Fruit fly (Drosophila melanogaster) whole organism, prepupa: ENCODE data around the gene Rh5.
"Not testable (repeated sequence)": the region's sequence is repeated elsewhere in the genome, so short reads cannot be mapped to it uniquely, and the experiment has no call there.

ENCODE experiments used
- CG10631 ChIP-seq: fragments of 200-800 bp; sonication (Bioruptor generic); optimal IDR thresholded peaks from 2 replicates; lab custom pipeline; 2016; ENCODE audit warnings: missing biosample characterization, missing genetic modification characterization
- CG11762 ChIP-seq: fragments of 200-800 bp; sonication (Bioruptor generic); optimal IDR thresholded peaks from 3 replicates; lab custom pipeline; 2016; ENCODE audit warnings: missing biosample characterization, missing genetic modification characterization; ENCODE audit not compliant: insufficient read depth
- CG15336 ChIP-seq: fragments of 200-800 bp; sonication (Bioruptor generic); IDR thresholded peaks from 2 replicates; pipeline ENCODE4 v1.3.6; 2022; ENCODE audit warnings: missing biosample characterization, missing genetic modification characterization
- CG1621 ChIP-seq: fragments of 200-800 bp; sonication (Bioruptor generic); optimal IDR thresholded peaks from 3 replicates; lab custom pipeline; 2018; ENCODE audit warnings: missing biosample characterization, mild to moderate bottlenecking, missing genetic modification characterization
- CG16779 ChIP-seq: fragments of 200-800 bp; sonication (Bioruptor generic); optimal IDR thresholded peaks from 3 replicates; lab custom pipeline; 2017; ENCODE audit warnings: missing biosample characterization, mild to moderate bottlenecking, missing genetic modification characterization
- CG31627 ChIP-seq: fragments of 200-800 bp; sonication (Bioruptor generic); optimal IDR thresholded peaks from 3 replicates; lab custom pipeline; 2016; ENCODE audit warnings: missing biosample characterization, missing genetic modification characterization
- CG34406 ChIP-seq: fragments of 200-800 bp; sonication (Bioruptor generic); optimal IDR thresholded peaks from 3 replicates; lab custom pipeline; 2016; ENCODE audit warnings: missing biosample characterization, missing genetic modification characterization
- CG3919 ChIP-seq: fragments of 200-800 bp; sonication (Bioruptor generic); optimal IDR thresholded peaks from 3 replicates; lab custom pipeline; 2016; ENCODE audit warnings: missing biosample characterization, missing genetic modification characterization
- CG4318 ChIP-seq: fragments of 200-800 bp; sonication (Bioruptor generic); optimal IDR thresholded peaks from 3 replicates; lab custom pipeline; 2017; ENCODE audit warnings: missing biosample characterization, mild to moderate bottlenecking, missing genetic modification characterization
- CG6808 ChIP-seq: fragments of 200-800 bp; sonication (Bioruptor generic); optimal IDR thresholded peaks from 3 replicates; lab custom pipeline; 2017; ENCODE audit warnings: missing biosample characterization, missing genetic modification characterization, mild to moderate bottlenecking, moderate library complexity, missing genetic modification reagents
- CG8319 ChIP-seq: fragments of 200-800 bp; sonication (Bioruptor generic); optimal IDR thresholded peaks from 3 replicates; lab custom pipeline; 2016; ENCODE audit warnings: missing biosample characterization, missing genetic modification characterization
- CG8632 ChIP-seq: fragments of 200-800 bp; sonication (Bioruptor generic); optimal IDR thresholded peaks from 3 replicates; lab custom pipeline; 2016; ENCODE audit warnings: missing biosample characterization, missing genetic modification characterization
- Eip78C ChIP-seq: fragments of 200-800 bp; sonication (Bioruptor generic); peaks from one replicate; lab custom pipeline; 2016; ENCODE audit warnings: missing biosample characterization, missing genetic modification characterization
- Eip93F ChIP-seq: fragments of 200-800 bp; sonication (Bioruptor generic); optimal IDR thresholded peaks from 2 replicates; lab custom pipeline; 2016; ENCODE audit warnings: missing biosample characterization, mild to moderate bottlenecking, missing genetic modification characterization
- Ets96B ChIP-seq: fragments of 200-800 bp; optimal IDR thresholded peaks from 2 replicates; lab custom pipeline; 2019; ENCODE audit warnings: missing biosample characterization, mild to moderate bottlenecking, missing genetic modification characterization, moderate library complexity
- Hr38 ChIP-seq: sonication (Bioruptor generic); optimal IDR thresholded peaks from 2 replicates; lab custom pipeline; 2016; ENCODE audit warnings: missing biosample characterization, missing genetic modification characterization
- Hr4 ChIP-seq: fragments of 200-800 bp; sonication (Bioruptor generic); optimal IDR thresholded peaks from 3 replicates; lab custom pipeline; 2016; ENCODE audit warnings: missing biosample characterization, missing genetic modification characterization
- Met ChIP-seq: fragments of 200-800 bp; sonication (Bioruptor generic); optimal IDR thresholded peaks from 3 replicates; lab custom pipeline; 2016; ENCODE audit warnings: missing biosample characterization, missing genetic modification characterization
- Smox ChIP-seq: fragments of 200-800 bp; sonication (Bioruptor generic); optimal IDR thresholded peaks from 3 replicates; lab custom pipeline; 2016; ENCODE audit warnings: missing biosample characterization, missing genetic modification characterization
- Sox102F ChIP-seq: fragments of 200-800 bp; sonication (Bioruptor generic); optimal IDR thresholded peaks from 2 replicates; lab custom pipeline; 2016; ENCODE audit warnings: missing biosample characterization, mild to moderate bottlenecking, missing genetic modification characterization
- Sox15 ChIP-seq: fragments of 200-800 bp; sonication (Bioruptor generic); optimal IDR thresholded peaks from 3 replicates; lab custom pipeline; 2016; ENCODE audit warnings: missing biosample characterization, missing genetic modification characterization
- achi ChIP-seq: fragments of 200-800 bp; sonication (Bioruptor generic); optimal IDR thresholded peaks from 3 replicates; lab custom pipeline; 2016; ENCODE audit warnings: missing biosample characterization, missing genetic modification characterization
- cyc ChIP-seq: fragments of 200-800 bp; sonication (Bioruptor generic); optimal IDR thresholded peaks from 3 replicates; lab custom pipeline; 2016; ENCODE audit warnings: missing biosample characterization, missing genetic modification characterization
- esn ChIP-seq: fragments of 200-800 bp; sonication (Bioruptor generic); optimal IDR thresholded peaks from 2 replicates; lab custom pipeline; 2016; ENCODE audit warnings: missing biosample characterization, mild to moderate bottlenecking, missing genetic modification characterization, moderate library complexity
- fd59A ChIP-seq: fragments of 200-800 bp; sonication (Bioruptor generic); optimal IDR thresholded peaks from 2 replicates; lab custom pipeline; 2017; ENCODE audit warnings: missing biosample characterization, mild to moderate bottlenecking, missing genetic modification characterization, missing genetic modification reagents
- fd85E ChIP-seq: fragments of 200-800 bp; sonication (Bioruptor generic); optimal IDR thresholded peaks from 3 replicates; lab custom pipeline; 2016; ENCODE audit warnings: missing biosample characterization, missing genetic modification characterization
- fkh ChIP-seq: fragments of 200-800 bp; sonication (Bioruptor generic); optimal IDR thresholded peaks from 3 replicates; lab custom pipeline; 2017; ENCODE audit warnings: missing biosample characterization, mild to moderate bottlenecking, missing genetic modification characterization, moderate library complexity
- lz ChIP-seq: fragments of 200-800 bp; sonication (Bioruptor generic); optimal IDR thresholded peaks from 3 replicates; lab custom pipeline; 2016; ENCODE audit warnings: missing biosample characterization, missing genetic modification characterization
- net ChIP-seq: fragments of 200-800 bp; sonication (Bioruptor generic); optimal IDR thresholded peaks from 3 replicates; lab custom pipeline; 2016; ENCODE audit warnings: missing biosample characterization, missing genetic modification characterization
- pdm3 ChIP-seq: fragments of 200-800 bp; sonication (Bioruptor generic); optimal IDR thresholded peaks from 3 replicates; lab custom pipeline; 2016; ENCODE audit warnings: missing biosample characterization, missing genetic modification characterization
- salr ChIP-seq, 2 experiments: fragments of 200-800 bp; sonication (Bioruptor generic); optimal IDR thresholded peaks; 3 replicates each; lab custom pipeline; 2016 to 2018; ENCODE audit warnings: missing biosample characterization in 2 of 2, missing genetic modification characterization in 2 of 2, mild to moderate bottlenecking in 1 of 2
- spab ChIP-seq: fragments of 200-800 bp; sonication (Bioruptor generic); optimal IDR thresholded peaks from 2 replicates; lab custom pipeline; 2017; ENCODE audit warnings: missing biosample characterization, mild to moderate bottlenecking, missing genetic modification characterization, missing genetic modification reagents
- ss ChIP-seq, 2 experiments: fragments of 200-800 bp; sonication (Bioruptor generic); optimal IDR thresholded peaks; 2 replicates in 1 of 2; 3 replicates in 1 of 2; lab custom pipeline; 2017 to 2018; ENCODE audit warnings: mild to moderate bottlenecking in 2 of 2, missing biosample characterization in 2 of 2, missing genetic modification characterization in 2 of 2, moderate library complexity in 1 of 2
- svp ChIP-seq: fragments of 200-800 bp; sonication (Bioruptor generic); peaks from one replicate; lab custom pipeline; 2016; ENCODE audit warnings: missing biosample characterization, missing genetic modification characterization
- topi ChIP-seq: fragments of 200-800 bp; sonication (Bioruptor generic); optimal IDR thresholded peaks from 3 replicates; lab custom pipeline; 2016; ENCODE audit warnings: missing biosample characterization, missing genetic modification characterization

Rh5 gene

DNA sequence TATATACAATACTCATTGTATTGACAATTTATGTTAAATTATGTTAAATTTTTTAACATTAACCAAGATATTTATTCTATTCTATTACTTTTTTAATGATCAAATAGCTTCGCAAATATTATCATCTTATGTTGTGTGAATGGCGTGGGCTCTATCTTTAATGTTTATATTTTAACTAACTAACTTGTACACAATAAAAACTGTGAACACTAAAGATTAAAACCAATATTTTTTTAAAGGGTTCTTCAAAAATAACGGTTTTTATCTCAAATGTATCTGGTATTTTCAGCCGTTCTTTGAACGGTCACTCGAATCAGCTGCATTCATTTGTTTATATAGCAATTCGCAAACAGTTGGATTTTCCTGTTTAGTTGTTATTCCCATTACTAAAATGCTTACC, 15.4 kb upstream of the Rh5 start, which contains the start of gene Ada1-2:
Gene Ada1-2 (plus strand): TSS at position 301 of the 400 bp plus-strand sequence.
- TF ChIP-seq ss (GFP tag; optimal IDR thresholded peaks at IDR 0.05; lab: Kevin White, UChicago); Met (GFP tag; lab: Kevin White, UChicago); svp (GFP tag; lab: Kevin White, UChicago): not testable (repeated sequence)

DNA sequence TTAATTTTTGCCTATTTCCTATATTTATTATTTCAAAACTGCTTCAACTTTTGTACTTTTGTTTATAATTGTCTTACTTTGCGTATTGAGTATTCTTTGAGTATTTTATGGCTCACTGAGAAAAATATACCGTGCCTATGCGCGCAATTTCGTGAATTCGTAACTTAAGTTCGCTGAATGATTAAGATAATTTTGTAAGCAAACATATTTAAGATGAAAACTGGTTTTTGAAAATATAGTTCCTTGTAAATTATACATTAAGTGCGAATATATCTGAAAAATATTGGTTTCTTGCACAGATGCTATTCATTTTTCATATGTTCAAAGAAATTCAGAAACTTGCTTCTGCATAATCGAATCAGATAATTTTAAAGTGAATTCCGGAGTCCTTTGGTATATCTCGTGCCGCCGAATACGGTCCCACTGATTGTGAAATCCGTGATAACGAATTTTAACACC, 12.6 kb upstream of the Rh5 start, which contains the start of the genes CG18789 and Qtzl:
Gene CG18789 (minus strand): TSS at position 101 of the 459 bp plus-strand sequence.
Gene Qtzl (plus strand): TSS at position 409 of the 459 bp plus-strand sequence.
- TF ChIP-seq Ets96B (tag; lab: Kevin White, UChicago); Hr38 (GFP tag; lab: Kevin White, UChicago); esn (GFP tag; lab: Kevin White, UChicago): not testable (repeated sequence)

DNA sequence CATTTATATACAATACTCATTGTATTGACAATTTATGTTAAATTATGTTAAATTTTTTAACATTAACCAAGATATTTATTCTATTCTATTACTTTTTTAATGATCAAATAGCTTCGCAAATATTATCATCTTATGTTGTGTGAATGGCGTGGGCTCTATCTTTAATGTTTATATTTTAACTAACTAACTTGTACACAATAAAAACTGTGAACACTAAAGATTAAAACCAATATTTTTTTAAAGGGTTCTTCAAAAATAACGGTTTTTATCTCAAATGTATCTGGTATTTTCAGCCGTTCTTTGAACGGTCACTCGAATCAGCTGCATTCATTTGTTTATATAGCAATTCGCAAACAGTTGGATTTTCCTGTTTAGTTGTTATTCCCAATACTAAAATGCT, 11.4 kb upstream of the Rh5 start, which contains the start of gene Ada1-1:
Gene Ada1-1 (plus strand): TSS at position 301 of the 400 bp plus-strand sequence.
- TF ChIP-seq CG1621 (tag; lab: Kevin White, UChicago); CG16779 (tag; lab: Kevin White, UChicago); achi (GFP tag; lab: Kevin White, UChicago): not testable (repeated sequence)

DNA sequence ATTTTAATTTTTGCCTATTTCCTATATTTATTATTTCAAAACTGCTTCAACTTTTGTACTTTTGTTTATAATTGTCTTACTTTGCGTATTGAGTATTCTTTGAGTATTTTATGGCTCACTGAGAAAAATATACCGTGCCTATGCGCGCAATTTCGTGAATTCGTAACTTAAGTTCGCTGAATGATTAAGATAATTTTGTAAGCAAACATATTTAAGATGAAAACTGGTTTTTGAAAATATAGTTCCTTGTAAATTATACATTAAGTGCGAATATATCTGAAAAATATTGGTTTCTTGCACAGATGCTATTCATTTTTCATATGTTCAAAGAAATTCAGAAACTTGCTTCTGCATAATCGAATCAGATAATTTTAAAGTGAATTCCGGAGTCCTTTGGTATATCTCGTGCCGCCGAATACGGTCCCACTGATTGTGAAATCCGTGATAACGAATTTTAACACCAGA, 8.7 kb upstream of the Rh5 start, which contains the start of the genes CG18787 and Nfs1:
Gene CG18787 (minus strand): TSS at position 101 of the 465 bp plus-strand sequence.
Gene Nfs1 (plus strand): TSS at position 415 of the 465 bp plus-strand sequence.
- TF ChIP-seq Eip93F; CG34406 (GFP tag; lab: Kevin White, UChicago); net (GFP tag; lab: Kevin White, UChicago): not testable (repeated sequence)

DNA sequence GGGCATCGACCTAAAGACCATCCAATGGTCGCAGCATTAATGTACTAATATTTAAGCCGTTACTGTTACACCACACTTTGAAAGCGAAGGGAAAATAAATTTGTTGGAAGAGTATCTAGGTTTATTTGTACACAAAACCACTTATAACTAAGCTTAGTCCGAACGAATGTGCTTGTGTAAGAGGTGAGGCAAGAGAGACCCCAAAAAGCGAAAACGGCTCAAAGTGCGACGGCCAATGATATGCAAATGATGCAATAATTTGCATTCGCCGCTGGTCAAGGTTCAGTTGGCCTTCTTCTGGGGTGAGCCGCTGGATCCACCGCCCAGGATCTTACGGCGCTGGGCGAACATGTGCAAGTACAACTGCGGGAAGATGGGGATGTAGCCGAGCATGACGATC, 6.8 kb upstream of the Rh5 start:
- TF ChIP-seq ss (GFP tag; optimal IDR thresholded peaks at IDR 0.05; lab: Kevin White, UChicago) (no peak), svp (GFP tag; lab: Kevin White, UChicago) (peak; percentile 55)
- TF ChIP-seq, all 60 proteins: peak for 1

DNA sequence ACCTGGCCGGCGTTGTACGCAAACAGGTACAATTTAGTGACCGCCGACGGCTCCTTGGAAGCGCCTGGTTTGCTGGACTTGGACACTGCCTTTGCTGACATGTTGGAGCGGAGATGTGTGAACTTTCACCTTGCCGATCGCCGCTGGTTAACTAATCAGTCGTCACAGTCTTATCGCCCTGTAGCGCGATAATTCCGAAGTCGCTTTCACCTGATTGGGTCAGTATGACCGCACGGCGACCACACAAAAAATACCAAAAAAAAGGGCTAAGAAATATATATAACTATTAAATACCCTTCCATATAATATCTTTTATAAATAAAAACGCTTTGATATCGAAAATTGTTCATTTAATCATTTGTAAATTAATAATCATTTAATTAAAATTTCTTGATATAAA, 5.9 kb upstream of the Rh5 start, which contains the start of gene Hacd1:
Gene Hacd1 (minus strand): TSS at position 216 of the 400 bp plus-strand sequence.
- no peak for TF ChIP-seq CG10631 (GFP tag; lab: Kevin White, UChicago)
- TF ChIP-seq fd85E = no peak
- no peak for TF ChIP-seq Hr4 (GFP tag; lab: Kevin White, UChicago)
- TF ChIP-seq svp (GFP tag; lab: Kevin White, UChicago) = peak; percentile 92
- TF ChIP-seq fkh (GFP tag; lab: Kevin White, UChicago) = no peak
- no peak for TF ChIP-seq Smox (GFP tag; lab: Kevin White, UChicago)
- TF ChIP-seq CG1621 (tag; lab: Kevin White, UChicago) = no peak
- TF ChIP-seq CG8319 (GFP tag; lab: Kevin White, UChicago) = no peak

DNA sequence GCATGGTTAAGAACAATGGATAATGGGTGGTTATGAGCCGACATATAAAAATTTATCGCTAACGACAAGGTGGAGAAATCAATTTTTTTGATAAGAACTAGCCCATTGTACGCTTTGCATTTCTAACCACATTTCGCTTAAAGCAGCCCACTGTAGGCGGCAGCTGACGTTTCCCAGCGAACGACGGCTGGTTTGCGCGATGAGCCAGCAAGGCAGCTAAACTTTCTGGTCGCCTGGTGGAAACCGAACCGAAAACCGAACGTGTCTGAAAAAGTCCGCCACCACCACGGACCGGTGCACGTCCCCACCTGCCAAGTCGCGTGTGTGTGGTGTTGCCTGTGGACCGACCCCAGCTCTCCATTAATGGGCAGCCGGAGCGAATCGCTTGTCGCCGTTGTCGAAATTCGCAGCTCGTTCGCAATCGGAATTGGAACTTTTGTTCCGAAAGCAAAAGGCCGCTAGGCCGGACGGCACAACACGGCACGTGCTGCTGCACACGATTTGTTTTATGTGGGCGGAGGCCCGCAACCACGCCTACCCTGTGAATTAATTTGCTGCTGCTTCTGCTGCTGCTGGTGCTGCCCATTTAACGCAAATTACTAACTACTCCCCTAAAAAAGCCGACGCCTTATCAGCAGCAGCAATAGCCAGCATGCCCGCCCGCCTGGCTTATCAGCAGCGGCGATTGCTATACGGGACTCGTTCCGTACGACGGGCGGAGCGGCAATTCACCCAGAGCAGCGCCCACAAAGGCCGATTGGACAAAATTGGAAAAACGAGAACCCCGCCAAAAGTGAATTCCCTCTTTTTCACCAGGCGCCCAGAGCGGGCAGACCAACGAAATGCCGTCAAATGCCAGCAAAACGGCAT, 4.8 kb upstream of the Rh5 start:
- peak; percentile 7 for TF ChIP-seq topi (GFP tag; lab: Kevin White, UChicago)
- TF ChIP-seq Sox102F = peak; percentile 7
- peak; percentile 88 for TF ChIP-seq svp (GFP tag; lab: Kevin White, UChicago)
- TF ChIP-seq Sox15 (GFP tag; lab: Kevin White, UChicago) = no peak
- TF ChIP-seq pdm3 (GFP tag; lab: Kevin White, UChicago) = peak; percentile 47
- TF ChIP-seq lz (GFP tag; lab: Kevin White, UChicago) = no peak
- no peak for TF ChIP-seq cyc
- TF ChIP-seq Hr4 (GFP tag; lab: Kevin White, UChicago) = peak; percentile 61
- peak; percentile 80 for TF ChIP-seq Eip78C (GFP tag; lab: Kevin White, UChicago)
- peak in 1 of 2 experiments; percentile 28 for TF ChIP-seq salr (GFP tag; optimal IDR thresholded peaks at IDR 0.05; lab: Kevin White, UChicago)
- peak; percentile 16 for TF ChIP-seq CG11762
- no peak for TF ChIP-seq fd59A
- TF ChIP-seq CG3919 (GFP tag; lab: Kevin White, UChicago) = peak; percentile 63
- TF ChIP-seq CG8319 (GFP tag; lab: Kevin White, UChicago) = no peak
- no peak for TF ChIP-seq CG6808 (GFP tag; lab: Kevin White, UChicago)
- TF ChIP-seq CG15336 = no peak
- TF ChIP-seq Met (GFP tag; lab: Kevin White, UChicago) = peak; percentile 27
- TF ChIP-seq CG4318 (GFP tag; lab: Kevin White, UChicago) = peak; percentile 14
- TF ChIP-seq CG31627 = peak; percentile 17
- no peak for TF ChIP-seq spab
- peak; percentile 28 for TF ChIP-seq CG8632 (GFP tag; lab: Kevin White, UChicago)
